Fruit fly (Drosophila melanogaster): ENCODE measurements around the gene CG5112.

DNA sequence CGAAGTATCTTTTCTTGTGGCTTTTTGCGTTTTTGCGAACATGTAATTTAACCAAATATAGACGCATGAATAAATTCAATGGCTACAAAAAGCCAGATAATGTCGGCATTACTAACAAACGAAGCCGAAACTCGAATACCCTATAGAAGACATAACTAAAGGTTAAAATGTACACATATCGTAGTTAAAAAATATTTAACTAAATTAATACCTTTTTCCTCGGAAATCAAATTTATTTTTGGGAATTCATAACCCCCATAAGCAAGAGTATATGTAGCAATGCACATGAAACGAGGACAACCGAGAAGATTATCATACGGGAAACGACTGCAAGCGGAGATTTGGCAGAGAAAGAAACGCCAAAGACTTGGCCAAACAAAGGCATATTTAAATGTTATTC lies 29.6 kb upstream of the CG5112 start:
- TF ChIP-seq YL-1 (GFP tag; optimal IDR thresholded peaks at IDR 0.05): no peak
- TF ChIP-seq CG12391 (tag; optimal IDR thresholded peaks at IDR 0.05): no peak
- TF ChIP-seq z (GFP tag; IDR thresholded peaks at IDR 0.05): no peak
- no peak for TF ChIP-seq CG12104 (GFP tag; optimal IDR thresholded peaks at IDR 0.05)
- no peak for TF ChIP-seq crol (GFP tag; IDR thresholded peaks at IDR 0.05)
- no peak for TF ChIP-seq lmd (GFP tag; IDR thresholded peaks at IDR 0.05)
- TF ChIP-seq Abd-B (GFP tag; optimal IDR thresholded peaks at IDR 0.05): no peak
- no peak for TF ChIP-seq CG10366 (GFP tag; IDR thresholded peaks at IDR 0.05)
- no peak for TF ChIP-seq CG17829 (tag; optimal IDR thresholded peaks at IDR 0.05)
- no peak for TF ChIP-seq CG11398 (GFP tag; optimal IDR thresholded peaks at IDR 0.05)
